Fruit fly (Drosophila melanogaster): Measurements from ENCODE around the gene PICK1.

The PICK1 gene

DNA sequence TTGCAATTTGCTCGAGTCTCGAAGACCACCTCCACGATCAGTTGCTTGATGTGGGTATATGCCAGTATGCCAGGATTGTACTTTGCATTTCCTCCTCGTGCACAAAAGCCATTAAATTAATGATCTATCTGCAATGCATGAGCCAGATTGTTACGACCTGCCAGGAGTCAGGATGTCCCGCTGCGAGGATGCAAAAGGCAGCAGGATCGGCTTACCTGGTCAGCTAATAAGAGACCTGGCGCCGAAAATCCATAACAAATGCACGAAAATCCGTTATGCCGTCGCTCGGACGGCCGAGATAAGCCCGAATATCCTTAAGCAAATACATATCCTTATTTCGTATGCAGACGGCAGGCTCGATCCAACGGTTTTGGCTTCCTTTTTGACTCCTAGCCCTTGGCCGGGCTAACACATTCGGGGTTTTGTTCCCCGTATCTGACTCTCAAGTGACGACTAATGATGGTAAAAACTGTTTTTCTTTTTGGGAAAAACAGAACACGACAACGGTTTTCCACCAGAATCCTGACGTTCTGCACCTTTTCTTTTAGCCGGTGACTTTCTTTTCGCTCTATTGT is 28.7 kb upstream of the PICK1 start (continued):
- no peak for TF ChIP-seq CG15011 (GFP tag; optimal IDR thresholded peaks at IDR 0.05)
- TF ChIP-seq chinmo (GFP tag; IDR thresholded peaks at IDR 0.05; ENCODE audit: partially characterized antibody): no peak
- peak; percentile 80 for TF ChIP-seq CG15479 (GFP tag; optimal IDR thresholded peaks at IDR 0.05)
- no peak for TF ChIP-seq az2 (GFP tag; optimal IDR thresholded peaks at IDR 0.05)

DNA sequence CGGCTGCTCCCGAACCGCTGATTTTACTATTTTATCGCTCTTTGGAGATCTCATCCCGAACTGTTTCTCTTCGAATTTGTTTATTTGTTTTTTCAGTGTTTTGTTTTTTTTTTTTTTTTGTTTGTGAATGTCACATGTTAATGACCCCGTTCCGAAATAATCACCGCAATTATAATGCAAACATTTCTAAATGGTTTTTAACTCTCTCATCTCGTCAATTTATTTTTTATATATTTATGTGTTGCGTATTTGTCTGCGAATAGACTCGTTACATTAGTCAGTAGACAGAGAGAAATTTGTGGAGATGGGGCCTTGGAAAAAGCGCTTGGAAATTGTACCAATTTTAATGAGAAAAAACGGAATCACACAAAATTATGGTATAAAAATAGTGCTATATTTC is 25.2 kb upstream of the PICK1 start, which contains the start of gene Nepl7:
Gene Nepl7 (minus strand): TSS at position 101 of the 400 bp plus-strand sequence.
- no peak for TF ChIP-seq CG12104 (GFP tag; optimal IDR thresholded peaks at IDR 0.05)
- no peak for TF ChIP-seq stc (GFP tag; IDR thresholded peaks at IDR 0.05)
- TF ChIP-seq al (GFP tag; IDR thresholded peaks at IDR 0.05): no peak
- TF ChIP-seq otp (GFP tag; IDR thresholded peaks at IDR 0.05): no peak
- TF ChIP-seq CG4360 (GFP tag; IDR thresholded peaks at IDR 0.05): no peak
- no peak for TF ChIP-seq CG12219 (GFP tag; optimal IDR thresholded peaks at IDR 0.05)
- no peak for TF ChIP-seq caup (GFP tag; optimal IDR thresholded peaks at IDR 0.05; ENCODE audit: severe bottlenecking)
- TF ChIP-seq Trl (optimal IDR thresholded peaks at IDR 0.05): no peak
- TF ChIP-seq Trl (GFP tag; optimal IDR thresholded peaks at IDR 0.05): no peak
- TF ChIP-seq CG10543 (GFP tag; optimal IDR thresholded peaks at IDR 0.05): no peak

DNA sequence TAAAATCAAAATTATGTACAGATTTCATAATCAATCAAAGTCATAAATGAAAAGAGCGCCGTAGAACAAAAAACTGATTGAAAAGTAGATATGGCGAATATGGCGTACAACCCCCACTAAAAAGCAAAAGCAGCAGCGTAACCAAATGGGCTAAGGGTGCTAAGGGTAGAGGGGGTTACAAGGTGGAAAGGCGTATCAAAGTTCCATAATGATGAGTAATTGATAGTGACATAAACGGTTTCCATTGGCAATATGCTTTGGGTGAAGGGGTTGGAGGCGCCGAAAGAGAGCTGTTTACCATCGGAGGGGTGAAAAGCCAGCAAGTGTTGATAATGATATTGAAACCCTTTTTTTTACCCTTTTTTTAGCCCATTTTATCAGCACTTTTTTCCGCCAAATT is 22.5 kb upstream of the PICK1 start:
- peak; percentile 72 for TF ChIP-seq Kr (GFP tag; optimal IDR thresholded peaks at IDR 0.05)
- TF ChIP-seq CG17802 (tag; optimal IDR thresholded peaks at IDR 0.05): no peak
- TF ChIP-seq al (GFP tag; IDR thresholded peaks at IDR 0.05): no peak
- peak; percentile 85 for TF ChIP-seq Nf-YB (GFP tag; optimal IDR thresholded peaks at IDR 0.05)
- peak; percentile 76 for TF ChIP-seq Nf-YC (tag; optimal IDR thresholded peaks at IDR 0.05)
- peak; percentile 79 for TF ChIP-seq gsb-n (tag; optimal IDR thresholded peaks at IDR 0.05)
- no peak for TF ChIP-seq CG3838 (GFP tag; optimal IDR thresholded peaks at IDR 0.05)
- peak; percentile 21; the same call in 1 of the 2 replicates for TF ChIP-seq seq (GFP tag; IDR thresholded peaks at IDR 0.05)
- TF ChIP-seq pb (GFP tag; optimal IDR thresholded peaks at IDR 0.05): no peak

DNA sequence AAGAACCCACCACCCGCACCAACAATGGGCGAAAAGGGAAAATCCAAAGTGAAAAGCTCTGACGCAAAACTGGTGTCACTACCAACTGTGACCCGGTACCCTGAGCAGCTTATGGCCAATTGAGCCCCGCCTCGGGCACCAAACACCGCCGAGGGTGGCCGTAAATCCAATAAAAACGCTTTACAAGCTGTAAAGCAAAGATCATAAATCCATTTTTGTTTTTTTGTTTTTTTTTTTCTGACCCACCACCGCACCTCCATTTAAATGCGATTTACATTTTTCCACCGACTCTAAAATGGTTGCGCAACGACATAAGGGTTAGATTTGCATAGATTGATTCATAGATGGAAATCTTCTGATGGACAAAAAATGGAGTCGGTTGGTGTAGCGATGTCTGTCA is 20.5 kb upstream of the PICK1 start:
- TF ChIP-seq CG30403 (GFP tag; optimal IDR thresholded peaks at IDR 0.05) (no peak), Nf-YC (tag; optimal IDR thresholded peaks at IDR 0.05) (peak; percentile 44), B-H1 (GFP tag; IDR thresholded peaks at IDR 0.05) (no peak), Nf-YB (GFP tag; optimal IDR thresholded peaks at IDR 0.05) (peak; percentile 60), CG6765 (GFP tag; optimal IDR thresholded peaks at IDR 0.05) (no peak), H15 (GFP tag; IDR thresholded peaks at IDR 0.05) (0 out of 3 replicates have a peak, but pooled peaks have one; percentile 10), caup (GFP tag; optimal IDR thresholded peaks at IDR 0.05; ENCODE audit: severe bottlenecking) (no peak), sqz (GFP tag; optimal IDR thresholded peaks at IDR 0.05) (peak; percentile 58), seq (GFP tag; IDR thresholded peaks at IDR 0.05) (peak; percentile 43; the same call in 1 of the 2 replicates), CG15011 (GFP tag; optimal IDR thresholded peaks at IDR 0.05) (no peak), al (GFP tag; IDR thresholded peaks at IDR 0.05) (0 out of 2 replicates have a peak, but pooled peaks have one; percentile 6), CG6854 (GFP tag; optimal IDR thresholded peaks at IDR 0.05) (no peak), CG1832 (GFP tag; optimal IDR thresholded peaks at IDR 0.05) (no peak), toy (GFP tag; IDR thresholded peaks at IDR 0.05) (no peak), sens (GFP tag) (peak; percentile 30)

DNA sequence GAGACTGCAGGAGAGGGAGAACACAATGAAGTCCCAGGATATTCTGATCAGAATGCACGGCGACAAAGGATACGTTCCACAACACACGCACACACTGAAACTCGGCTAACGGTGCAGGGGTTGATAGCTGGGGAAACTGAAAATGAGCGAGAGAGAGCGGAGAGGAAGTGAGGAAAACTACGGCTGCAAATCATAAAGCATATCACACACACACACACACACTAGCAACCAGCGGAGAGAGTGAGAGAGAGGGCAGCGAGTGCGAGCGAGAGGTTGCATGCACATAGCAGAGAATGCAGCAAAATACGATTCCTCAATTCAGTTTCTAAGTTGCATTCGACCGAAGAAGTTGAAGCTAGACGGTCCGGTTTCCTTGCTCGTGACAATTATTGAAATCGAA is 16.5 kb upstream of the PICK1 start:
- TF ChIP-seq CG5245 (GFP tag; optimal IDR thresholded peaks at IDR 0.05) (no peak), CG34376 (GFP tag; optimal IDR thresholded peaks at IDR 0.05) (no peak), MESR4 (GFP tag; optimal IDR thresholded peaks at IDR 0.05) (no peak), sisA (GFP tag; IDR thresholded peaks at IDR 0.05) (no peak), vnd (GFP tag; IDR thresholded peaks at IDR 0.05; ENCODE audit: partially characterized antibody) (no peak), Max (GFP tag; optimal IDR thresholded peaks at IDR 0.05) (no peak), CG32532 (GFP tag; IDR thresholded peaks at IDR 0.05) (no peak), prd (optimal IDR thresholded peaks at IDR 0.05) (no peak), prd (GFP tag; IDR thresholded peaks at IDR 0.05) (no peak), CG1792 (GFP tag; optimal IDR thresholded peaks at IDR 0.05) (no peak), tio (GFP tag; optimal IDR thresholded peaks at IDR 0.05) (no peak), CG11723 (GFP tag; optimal IDR thresholded peaks at IDR 0.05) (no peak), CG7987 (GFP tag; optimal IDR thresholded peaks at IDR 0.05) (no peak), ssp (GFP tag; IDR thresholded peaks at IDR 0.05) (no peak), sens (GFP tag) (no peak), slbo (GFP tag; IDR thresholded peaks at IDR 0.05) (no peak)
